Worm (Caenorhabditis elegans): ENCODE results near the gene arp-6.

The arp-6 gene

ce11 chrII:8062334-8062791, 25.2 kb upstream of the arp-6 start, which contains the start of gene ufd-2:
TSS of gene ufd-2 (plus strand) at chrII:8062741.
- TF ChIP-seq ces-1 (GFP tag; optimal IDR thresholded peaks at IDR 0.05) (peak; percentile 59), ztf-11 (tag; optimal IDR thresholded peaks at IDR 0.05) (no peak), ceh-83 (GFP tag; optimal IDR thresholded peaks at IDR 0.05) (no peak), sptf-1 (tag; optimal IDR thresholded peaks at IDR 0.05) (no peak), hlh-1 (tag; optimal IDR thresholded peaks at IDR 0.05) (peak; percentile 41), lin-13 (tag; optimal IDR thresholded peaks at IDR 0.05) (peak; percentile 76), zip-8 (tag; optimal IDR thresholded peaks at IDR 0.05) (no peak), cnd-1 (tag; optimal IDR thresholded peaks at IDR 0.05) (peak; percentile 25), nhr-237 (tag; optimal IDR thresholded peaks at IDR 0.05) (peak; percentile 48), blmp-1 (tag; optimal IDR thresholded peaks at IDR 0.05) (no peak), drap-1 (GFP tag; optimal IDR thresholded peaks at IDR 0.05) (peak; percentile 41), snpc-4 (tag; optimal IDR thresholded peaks at IDR 0.05) (no peak), unc-39 (tag; optimal IDR thresholded peaks at IDR 0.05) (no peak), pha-4 (tag; optimal IDR thresholded peaks at IDR 0.05) (peak; percentile 73), mep-1 (tag; optimal IDR thresholded peaks at IDR 0.05) (peak; percentile 76), ceh-39 (tag; optimal IDR thresholded peaks at IDR 0.05) (peak; percentile 43), lsy-2 (tag; optimal IDR thresholded peaks at IDR 0.05) (peak; percentile 63)

ce11 chrII:8059532-8059931, 22.4 kb upstream of the arp-6 start:
- TF ChIP-seq mab-5 (tag; optimal IDR thresholded peaks at IDR 0.05) (no peak), sptf-1 (tag; optimal IDR thresholded peaks at IDR 0.05) (no peak), mls-2 (tag; optimal IDR thresholded peaks at IDR 0.05) (no peak), ceh-83 (GFP tag; optimal IDR thresholded peaks at IDR 0.05) (no peak), nhr-2 (tag; optimal IDR thresholded peaks at IDR 0.05) (no peak), blmp-1 (tag; optimal IDR thresholded peaks at IDR 0.05) (no peak), unc-62 (GFP tag; optimal IDR thresholded peaks at IDR 0.05) (no peak), lin-32 (GFP tag; optimal IDR thresholded peaks at IDR 0.05) (no peak), nhr-12 (tag; optimal IDR thresholded peaks at IDR 0.05) (no peak), nhr-76 (tag; optimal IDR thresholded peaks at IDR 0.05) (no peak), elt-3 (tag; optimal IDR thresholded peaks at IDR 0.05) (no peak), ceh-43 (GFP tag; optimal IDR thresholded peaks at IDR 0.05) (no peak), cnd-1 (tag; optimal IDR thresholded peaks at IDR 0.05) (no peak), sem-2 (GFP tag; optimal IDR thresholded peaks at IDR 0.05) (no peak), tbx-8 (GFP tag; optimal IDR thresholded peaks at IDR 0.05) (no peak), ham-2 (GFP tag; optimal IDR thresholded peaks at IDR 0.05) (no peak), lin-13 (tag; optimal IDR thresholded peaks at IDR 0.05) (no peak), nhr-237 (tag; optimal IDR thresholded peaks at IDR 0.05) (no peak), elt-1 (tag; optimal IDR thresholded peaks at IDR 0.05; ENCODE audit: borderline replicate concordance, insufficient read depth) (no peak)

ce11 chrII:8058769-8059168, 21.6 kb upstream of the arp-6 start, which contains the start of gene T05H10.8:
TSS of gene T05H10.8 (plus strand) at chrII:8059069.
- TF ChIP-seq flh-1 (GFP tag; optimal IDR thresholded peaks at IDR 0.05) (no peak), mab-5 (tag; optimal IDR thresholded peaks at IDR 0.05) (no peak), ceh-83 (GFP tag; optimal IDR thresholded peaks at IDR 0.05) (no peak), unc-39 (tag; optimal IDR thresholded peaks at IDR 0.05) (no peak), bed-3 (GFP tag; optimal IDR thresholded peaks at IDR 0.05) (no peak), elt-3 (tag; optimal IDR thresholded peaks at IDR 0.05) (no peak), unc-120 (tag; optimal IDR thresholded peaks at IDR 0.05; ENCODE audit: poor library complexity, severe bottlenecking) (no peak), lin-32 (GFP tag; optimal IDR thresholded peaks at IDR 0.05) (no peak)

ce11 chrII:8057911-8058310, 20.8 kb upstream of the arp-6 start:
- TF ChIP-seq unc-120 (tag; optimal IDR thresholded peaks at IDR 0.05; ENCODE audit: poor library complexity, severe bottlenecking) (no peak), ceh-39 (tag; optimal IDR thresholded peaks at IDR 0.05) (no peak), lin-13 (tag; optimal IDR thresholded peaks at IDR 0.05) (no peak), ztf-11 (tag; optimal IDR thresholded peaks at IDR 0.05) (no peak), hlh-1 (tag; optimal IDR thresholded peaks at IDR 0.05) (no peak), elt-1 (tag; optimal IDR thresholded peaks at IDR 0.05; ENCODE audit: borderline replicate concordance, insufficient read depth) (no peak)

ce11 chrII:8052850-8053249, 15.7 kb upstream of the arp-6 start, which contains the start of gene T05H10.4:
TSS of gene T05H10.4 (plus strand) at chrII:8053150.
- no peak for TF ChIP-seq flh-1 (GFP tag; optimal IDR thresholded peaks at IDR 0.05)
- TF ChIP-seq elt-1 (tag; optimal IDR thresholded peaks at IDR 0.05; ENCODE audit: borderline replicate concordance, insufficient read depth) = no peak
- TF ChIP-seq nhr-2 (tag; optimal IDR thresholded peaks at IDR 0.05) = no peak
